Worm (Caenorhabditis elegans): Measurements from ENCODE around the gene mec-14.

DNA sequence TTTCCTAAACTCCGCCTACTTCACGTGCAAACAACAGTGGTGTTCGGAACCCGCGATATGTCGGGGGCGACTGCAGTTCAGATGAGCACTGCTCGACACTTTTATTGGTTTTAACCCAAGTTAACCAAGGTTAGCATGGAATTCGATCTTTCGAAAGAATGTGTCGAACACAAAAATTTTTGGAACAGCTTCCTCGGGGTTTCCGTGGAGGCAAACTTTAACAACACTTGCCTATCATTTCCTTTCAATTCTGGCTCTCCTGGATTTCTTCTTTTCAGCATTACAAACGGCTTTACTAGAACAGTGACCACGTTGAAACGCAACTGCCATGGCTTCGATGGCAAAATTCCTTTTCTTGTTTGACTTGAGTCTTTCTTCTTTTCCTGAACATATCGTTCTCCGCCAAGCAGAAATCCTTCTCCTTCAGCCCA, 51.5 kb downstream of the mec-14 start:
- TF ChIP-seq nhr-11 (tag; optimal IDR thresholded peaks at IDR 0.05), result no peak
- peak; percentile 33 for TF ChIP-seq dpl-1 (GFP tag; optimal IDR thresholded peaks at IDR 0.05)
- TF ChIP-seq ama-1 (optimal IDR thresholded peaks at IDR 0.05), result peak; percentile 98
- TF ChIP-seq nhr-77 (tag; optimal IDR thresholded peaks at IDR 0.05), result peak; percentile 36
- no peak for TF ChIP-seq lin-39 (tag; optimal IDR thresholded peaks at IDR 0.05)

Data from whole organism, L4 larva.